Fruit fly (Drosophila melanogaster) whole organism, adult: Measurements from ENCODE around the gene Gyc89Db.

Source experiments
- CG11617 ChIP-seq: fragments of 200-800 bp; sonication (Bioruptor generic); optimal IDR thresholded peaks from 2 replicates; lab custom pipeline; 2017; ENCODE audit warnings: mild to moderate bottlenecking, missing biosample characterization, missing genetic modification reagents, missing genetic modification characterization
- CG12768 ChIP-seq: fragments of 200-800 bp; sonication (Bioruptor generic); optimal IDR thresholded peaks from 2 replicates; lab custom pipeline; 2017; ENCODE audit warnings: missing biosample characterization, missing genetic modification characterization, mild to moderate bottlenecking, moderate library complexity, missing genetic modification reagents
- CG5204 ChIP-seq: fragments of 200-800 bp; sonication (Bioruptor generic); optimal IDR thresholded peaks from 2 replicates; lab custom pipeline; 2016; ENCODE audit warnings: missing biosample characterization, missing genetic modification characterization
- CG7045 ChIP-seq: fragments of 200-800 bp; sonication (Bioruptor generic); optimal IDR thresholded peaks from 2 replicates; lab custom pipeline; 2017; ENCODE audit warnings: missing biosample characterization, mild to moderate bottlenecking, missing genetic modification characterization
- CG7101 ChIP-seq: fragments of 200-800 bp; sonication (Bioruptor generic); optimal IDR thresholded peaks from 2 replicates; lab custom pipeline; 2018; ENCODE audit warnings: missing biosample characterization, mild to moderate bottlenecking, missing genetic modification characterization, moderate library complexity
- Hr96 ChIP-seq: fragments of 200-800 bp; sonication (Bioruptor generic); optimal IDR thresholded peaks from 2 replicates; lab custom pipeline; 2016; ENCODE audit warnings: missing biosample characterization, missing genetic modification characterization
- cnc ChIP-seq, 2 experiments: fragments of >200 bp; optimal IDR thresholded peaks; 2 replicates each; lab custom pipeline; 2017

DNA sequence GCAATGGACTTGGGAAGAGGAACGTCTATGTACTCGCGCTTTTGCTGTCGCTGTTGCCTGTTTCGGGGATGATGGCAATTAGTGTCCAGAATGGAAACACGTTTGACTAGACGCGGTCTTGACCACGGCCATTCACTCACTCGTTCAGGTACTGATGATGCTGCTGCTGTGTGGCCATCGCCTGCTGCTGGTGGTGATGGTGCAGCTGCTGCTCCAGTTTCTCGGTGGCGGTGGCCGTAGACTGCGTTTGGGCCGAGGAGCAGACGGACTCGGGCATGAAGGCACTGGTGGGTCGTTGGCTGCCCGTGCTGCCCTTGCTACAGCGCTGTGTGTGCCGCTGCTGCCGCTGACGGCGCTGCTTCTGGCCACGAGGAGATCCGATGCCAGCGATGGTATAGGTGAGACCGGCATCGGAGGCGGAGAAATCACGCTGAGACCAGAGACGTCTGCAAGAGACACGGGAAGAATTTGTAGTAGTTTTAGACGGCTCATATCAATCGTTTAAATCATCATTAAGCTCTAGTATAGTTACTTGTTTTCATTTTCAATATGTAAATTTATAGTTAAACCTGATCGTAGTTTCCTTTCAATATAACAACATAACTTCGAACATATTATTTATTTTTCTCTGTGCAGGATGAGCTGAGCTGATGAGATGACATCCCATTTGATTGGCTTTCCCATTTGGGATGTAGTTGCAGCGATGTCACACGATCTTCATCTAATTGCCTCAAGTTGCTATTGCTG is 8.8 kb downstream of the Gyc89Db start:
- TF ChIP-seq CG12768 (GFP tag; lab: Kevin White, UChicago) (no peak), CG7101 (tag; lab: Kevin White, UChicago) (no peak), CG11617 (GFP tag; lab: Kevin White, UChicago) (no peak), cnc (optimal IDR thresholded peaks at IDR 0.05; lab: Kevin White, UChicago) (no peak), Hr96 (no peak), CG5204 (GFP tag; lab: Kevin White, UChicago) (no peak), CG7045 (GFP tag; lab: Kevin White, UChicago) (no peak)
